Fruit fly (Drosophila melanogaster): ENCODE measurements around the gene CG14435.

The CG14435 gene

DNA sequence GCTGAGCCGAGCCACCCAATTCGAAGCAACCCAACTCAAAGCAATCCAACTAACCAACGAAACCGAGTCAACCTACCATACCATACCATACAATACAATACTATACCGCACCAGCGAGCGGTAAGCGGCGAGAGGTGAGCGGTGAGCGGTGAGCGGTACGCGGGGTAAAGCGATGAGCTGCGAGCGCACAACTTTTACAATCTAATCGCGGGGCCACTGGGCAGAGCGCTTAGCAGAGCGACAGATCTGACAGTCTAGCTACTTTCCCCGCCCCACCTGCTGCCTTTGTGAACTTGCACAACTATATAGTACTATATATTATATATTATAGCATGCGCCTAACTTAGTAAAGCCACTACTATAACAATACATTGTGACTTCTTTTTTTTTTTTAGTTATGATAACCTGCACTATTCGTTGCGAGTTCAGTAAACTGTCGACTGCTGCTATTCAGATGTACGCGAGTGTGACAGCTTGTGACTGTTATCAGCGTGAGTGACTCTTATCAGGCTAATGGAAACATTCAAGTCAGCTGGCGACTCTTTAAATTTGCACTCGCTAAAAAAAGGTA is 42.9 kb downstream of the CG14435 start (continued):
- no peak for TF ChIP-seq NC2α (GFP tag; optimal IDR thresholded peaks at IDR 0.05)
- peak; percentile 21 for TF ChIP-seq CG13296 (GFP tag; optimal IDR thresholded peaks at IDR 0.05)
- no peak for TF ChIP-seq repo (GFP tag; optimal IDR thresholded peaks at IDR 0.05)
- TF ChIP-seq grau (tag; optimal IDR thresholded peaks at IDR 0.05), result peak; percentile 38
- TF ChIP-seq CG14860 (GFP tag; IDR thresholded peaks at IDR 0.05; ENCODE audit: partially characterized antibody), result no peak
- TF ChIP-seq gem (tag; optimal IDR thresholded peaks at IDR 0.05), result peak; percentile 68
- peak; percentile 20 for TF ChIP-seq gro (GFP tag; optimal IDR thresholded peaks at IDR 0.05)
- TF ChIP-seq Mes4 (GFP tag; optimal IDR thresholded peaks at IDR 0.05), result no peak
- TF ChIP-seq nmo (GFP tag; optimal IDR thresholded peaks at IDR 0.05), result peak; percentile 24
- TF ChIP-seq CG2889 (GFP tag; IDR thresholded peaks at IDR 0.05), result no peak
- TF ChIP-seq CG4854 (GFP tag; optimal IDR thresholded peaks at IDR 0.05), result no peak
- 0 out of 3 replicates have a peak, but pooled peaks have one; percentile 17 for TF ChIP-seq CG6175 (GFP tag; IDR thresholded peaks at IDR 0.05)
- TF ChIP-seq CG18011 (GFP tag; optimal IDR thresholded peaks at IDR 0.05), result no peak
- TF ChIP-seq CG42726 (GFP tag; IDR thresholded peaks at IDR 0.05; ENCODE audit: partially characterized antibody), result no peak
- TF ChIP-seq CG8765 (GFP tag; IDR thresholded peaks at IDR 0.05), result no peak
- TF ChIP-seq CG1602 (GFP tag; optimal IDR thresholded peaks at IDR 0.05), result no peak
- no peak for TF ChIP-seq CG18476 (GFP tag; optimal IDR thresholded peaks at IDR 0.05)
- no peak for TF ChIP-seq Hey (tag; optimal IDR thresholded peaks at IDR 0.05)
- no peak for TF ChIP-seq HLH54F (GFP tag; optimal IDR thresholded peaks at IDR 0.05)
- peak; percentile 60 for TF ChIP-seq Meics (GFP tag; optimal IDR thresholded peaks at IDR 0.05)
- peak; percentile 33 for TF ChIP-seq CG17568 (GFP tag; optimal IDR thresholded peaks at IDR 0.05)
- no peak for TF ChIP-seq Fer2 (tag; optimal IDR thresholded peaks at IDR 0.05)
- no peak for TF ChIP-seq CG16779 (GFP tag; IDR thresholded peaks at IDR 0.05)
- no peak for TF ChIP-seq vfl (GFP tag; optimal IDR thresholded peaks at IDR 0.05)
- TF ChIP-seq Atf-2 (GFP tag; optimal IDR thresholded peaks at IDR 0.05), result no peak
- no peak for TF ChIP-seq HLH4C (GFP tag; IDR thresholded peaks at IDR 0.05; ENCODE audit: partially characterized antibody)
- TF ChIP-seq dpn (GFP tag; optimal IDR thresholded peaks at IDR 0.05), result peak in 1 of 2 experiments; percentile 6
- TF ChIP-seq sug (tag; optimal IDR thresholded peaks at IDR 0.05), result peak; percentile 77
- TF ChIP-seq cwo (GFP tag; optimal IDR thresholded peaks at IDR 0.05), result peak; percentile 65
- TF ChIP-seq Neu2 (GFP tag; optimal IDR thresholded peaks at IDR 0.05; ENCODE audit: borderline replicate concordance), result no peak
- TF ChIP-seq D19B (GFP tag; optimal IDR thresholded peaks at IDR 0.05), result no peak
- TF ChIP-seq CG15601 (tag; optimal IDR thresholded peaks at IDR 0.05), result no peak
- TF ChIP-seq al (GFP tag; IDR thresholded peaks at IDR 0.05), result no peak
- no peak for TF ChIP-seq CG11560 (tag; IDR thresholded peaks at IDR 0.05)
- TF ChIP-seq jigr1 (GFP tag; IDR thresholded peaks at IDR 0.05), result no peak
- TF ChIP-seq CG10147 (GFP tag; optimal IDR thresholded peaks at IDR 0.05), result no peak
- peak; percentile 13 for TF ChIP-seq Deaf1 (tag; optimal IDR thresholded peaks at IDR 0.05)
- no peak for TF ChIP-seq sc (optimal IDR thresholded peaks at IDR 0.05)
- TF ChIP-seq sc (GFP tag; optimal IDR thresholded peaks at IDR 0.05), result no peak
- no peak for TF ChIP-seq Tbp (GFP tag; optimal IDR thresholded peaks at IDR 0.05)
- no peak for TF ChIP-seq Fer3 (tag; optimal IDR thresholded peaks at IDR 0.05)
- no peak for TF ChIP-seq CG13123 (GFP tag; optimal IDR thresholded peaks at IDR 0.05)
- TF ChIP-seq slou (GFP tag; optimal IDR thresholded peaks at IDR 0.05), result no peak
- TF ChIP-seq ranshi (GFP tag; IDR thresholded peaks at IDR 0.05), result no peak
- no peak for TF ChIP-seq CG4617 (GFP tag; optimal IDR thresholded peaks at IDR 0.05; ENCODE audit: borderline replicate concordance)
- TF ChIP-seq Vsx1 (GFP tag; optimal IDR thresholded peaks at IDR 0.05), result peak; percentile 87
- no peak for TF ChIP-seq CG6854 (GFP tag; optimal IDR thresholded peaks at IDR 0.05)
- TF ChIP-seq CG2120 (GFP tag; optimal IDR thresholded peaks at IDR 0.05), result peak; percentile 35
- TF ChIP-seq CG4282 (GFP tag; optimal IDR thresholded peaks at IDR 0.05), result no peak
- TF ChIP-seq CG31224 (GFP tag; IDR thresholded peaks at IDR 0.05), result no peak
- no peak for TF ChIP-seq CTCF (GFP tag; optimal IDR thresholded peaks at IDR 0.05)

Measured in whole organism, embryonic.